Worm (Caenorhabditis elegans) whole organism, L4/young adult: ENCODE data around the gene srx-129.

ENCODE experiments used
- W03F9.2 ChIP-seq: fragments of 150-350 bp; optimal IDR thresholded peaks from 2 replicates; lab custom pipeline; 2014; ENCODE audit warnings: missing biosample characterization, missing genetic modification characterization
- dao-5 ChIP-seq: sonication (generic microtip); optimal IDR thresholded peaks from 2 replicates; lab custom pipeline; 2016; ENCODE audit warnings: missing genotype, missing genetic modification characterization, moderate library complexity, missing compliant biosample characterization
- him-1 ChIP-seq: sonication (generic microtip); optimal IDR thresholded peaks from 2 replicates; lab custom pipeline; 2016; ENCODE audit warnings: missing genotype, missing genetic modification reagents, missing genetic modification characterization, missing compliant biosample characterization

DNA sequence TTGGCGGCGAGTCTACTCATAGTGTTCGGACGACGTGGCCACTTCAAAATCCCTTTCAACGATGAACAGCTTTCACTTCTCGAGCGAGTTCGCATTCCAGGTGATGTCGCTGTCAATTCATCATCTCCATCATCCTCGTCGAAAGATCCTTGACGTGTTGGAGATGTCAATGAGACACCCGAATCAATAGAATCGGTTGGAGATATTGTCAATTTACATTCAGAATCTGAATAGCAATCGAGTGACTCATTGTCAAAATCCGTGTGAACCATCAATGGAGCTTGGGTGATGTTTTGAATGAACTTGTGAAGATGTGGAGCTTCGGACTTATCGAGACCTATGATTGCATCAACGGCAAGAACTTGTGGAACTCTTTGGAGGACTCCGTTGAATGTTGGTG, 48.3 kb upstream of the srx-129 start:
- TF ChIP-seq him-1 (tag; lab: Kevin White, UChicago) = no peak
- TF ChIP-seq dao-5 (tag; lab: Kevin White, UChicago) = no peak
- TF ChIP-seq W03F9.2 (tag; lab: Kevin White, UChicago) = no peak
